Fruit fly (Drosophila melanogaster) whole organism, wandering third instar larva: Measurements from ENCODE around the gene Mvd.

Experiments
- Hnf4 ChIP-seq: fragments of 200-800 bp; sonication (Bioruptor generic); optimal IDR thresholded peaks from 2 replicates; lab custom pipeline; 2016; ENCODE audit warnings: missing biosample characterization, mild to moderate bottlenecking, missing genetic modification characterization
- Hr83 ChIP-seq: fragments of 200-300 bp; sonication (Bioruptor generic); optimal IDR thresholded peaks from 2 replicates; lab custom pipeline; 2016; ENCODE audit warnings: missing biosample characterization, mild to moderate bottlenecking, missing genetic modification characterization, moderate library complexity; ENCODE audit not compliant: poor library complexity, severe bottlenecking
- OdsH ChIP-seq: fragments of 200-800 bp; sonication (Bioruptor generic); optimal IDR thresholded peaks from 2 replicates; lab custom pipeline; 2016; ENCODE audit warnings: missing biosample characterization, mild to moderate bottlenecking, missing genetic modification characterization
- Sp1 ChIP-seq: fragments of 200-800 bp; sonication (Bioruptor generic); optimal IDR thresholded peaks from 3 replicates; lab custom pipeline; 2019; ENCODE audit warnings: missing biosample characterization, mild to moderate bottlenecking, missing genetic modification characterization, moderate library complexity
- dl ChIP-seq, 2 experiments: fragments of 175-275, 200-275 bp in 1 of 2; fragments of 200-275 bp in 1 of 2; sonication (Bioruptor generic); optimal IDR thresholded peaks; lab custom pipeline; 2018; ENCODE audit warnings: mild to moderate bottlenecking in 2 of 2, missing biosample characterization in 2 of 2, missing genetic modification characterization in 2 of 2, moderate library complexity in 2 of 2; ENCODE audit not compliant: partially characterized antibody in 2 of 2, insufficient read depth in 1 of 2
- fru ChIP-seq: fragments of 200-800 bp; sonication (Bioruptor generic); optimal IDR thresholded peaks from 3 replicates; lab custom pipeline; 2016; ENCODE audit warnings: missing biosample characterization, mild to moderate bottlenecking, missing genetic modification characterization
- h ChIP-seq: fragments of 200-800 bp; sonication (Bioruptor generic); optimal IDR thresholded peaks from 3 replicates; lab custom pipeline; 2016; ENCODE audit warnings: missing biosample characterization, mild to moderate bottlenecking, missing genetic modification characterization
- sage ChIP-seq: fragments of 200-800 bp; sonication (Bioruptor generic); optimal IDR thresholded peaks from 2 replicates; lab custom pipeline; 2016; ENCODE audit warnings: missing biosample characterization, mild to moderate bottlenecking, missing genetic modification characterization
- sv ChIP-seq: fragments of 200-800 bp; sonication (Bioruptor generic); optimal IDR thresholded peaks from 3 replicates; lab custom pipeline; 2016; ENCODE audit warnings: missing biosample characterization, missing genetic modification characterization

DNA sequence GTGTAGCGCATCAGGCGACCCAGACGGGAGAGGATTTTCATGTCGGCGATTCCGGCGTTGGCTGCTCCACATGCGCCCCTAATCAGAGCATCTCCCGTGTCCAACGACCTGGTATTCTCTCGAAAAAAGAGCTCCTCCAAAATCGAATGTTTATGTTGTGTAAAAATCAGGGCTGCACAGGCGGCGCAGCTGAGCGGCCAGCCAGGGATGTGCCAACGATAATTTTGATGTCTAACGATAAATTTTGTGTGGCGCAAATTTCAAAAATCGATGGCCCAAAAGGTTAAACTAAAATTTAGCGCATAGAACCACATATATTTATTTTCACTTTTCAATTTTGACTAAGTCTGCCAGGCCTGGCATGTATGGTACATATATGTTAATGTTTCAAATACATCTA is 47.9 kb upstream of the Mvd start, which contains the start of gene CG9240:
- TF ChIP-seq Hr83 (GFP tag; lab: Kevin White, UChicago) (no peak), fru (GFP tag; lab: Kevin White, UChicago) (no peak), sage (GFP tag; lab: Kevin White, UChicago) (no peak), sv (GFP tag; lab: Kevin White, UChicago) (no peak), Hnf4 (GFP tag; lab: Kevin White, UChicago) (no peak), OdsH (GFP tag; lab: Kevin White, UChicago) (no peak), Sp1 (no peak), h (GFP tag; lab: Kevin White, UChicago) (no peak), dl (GFP tag; optimal IDR thresholded peaks at IDR 0.05; lab: Kevin White, UChicago; ENCODE audit: insufficient read depth in 1 of 2, partially characterized antibody in 2 of 2) (no peak)
